Worm (Caenorhabditis elegans): ENCODE results near the gene srd-70.
A peak's percentile ranks its signal among the peaks of the same experiment; 100 is the strongest.

srd-70 gene

DNA sequence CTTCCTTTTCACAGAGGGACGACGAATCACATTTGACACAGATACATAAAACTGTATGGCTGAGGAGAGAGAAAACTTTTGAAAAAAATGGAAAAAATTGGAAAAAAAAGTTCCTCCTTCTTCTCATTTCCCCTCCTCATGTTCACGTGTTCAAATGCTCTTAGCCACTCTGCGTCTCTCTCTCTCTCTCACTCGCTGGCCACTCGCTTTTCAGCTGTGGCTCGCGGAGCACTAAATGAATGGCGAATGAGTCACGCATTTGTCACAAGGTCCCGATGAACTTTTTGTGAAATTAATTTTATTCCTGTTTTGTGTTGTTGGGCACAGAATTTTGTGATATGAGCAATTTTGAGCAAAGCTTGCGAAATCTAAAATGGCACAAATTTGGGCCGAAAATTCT, 36.1 kb upstream of the srd-70 start:
- TF ChIP-seq nhr-71 (tag; optimal IDR thresholded peaks at IDR 0.05) = peak; percentile 58
- peak in 1 of 3 experiments; percentile 12 for TF ChIP-seq ceh-82 (tag; optimal IDR thresholded peaks at IDR 0.05)
- 0 out of 2 replicates have a peak, but pooled peaks have one; percentile 12 for TF ChIP-seq nhr-19 (GFP tag; conservative IDR thresholded peaks at IDR 0.05)
- TF ChIP-seq lsy-2 (tag; optimal IDR thresholded peaks at IDR 0.05) = peak in 1 of 2 experiments; percentile 32
- TF ChIP-seq fos-1 (tag; optimal IDR thresholded peaks at IDR 0.05) = peak; percentile 5
- TF ChIP-seq pax-3 (tag; optimal IDR thresholded peaks at IDR 0.05) = peak; percentile 25
- no peak for TF ChIP-seq C34B4.2 (tag; optimal IDR thresholded peaks at IDR 0.05)
- no peak for TF ChIP-seq nhr-237 (tag; optimal IDR thresholded peaks at IDR 0.05)
- TF ChIP-seq snu-23 (GFP tag; optimal IDR thresholded peaks at IDR 0.05) = peak; percentile 16
- peak; percentile 26 for TF ChIP-seq mep-1 (tag; optimal IDR thresholded peaks at IDR 0.05)
- TF ChIP-seq isw-1 (GFP tag; IDR thresholded peaks at IDR 0.05) = no peak
- peak; percentile 17 for TF ChIP-seq dsc-1 (tag; optimal IDR thresholded peaks at IDR 0.05)
- no peak for TF ChIP-seq ets-5 (GFP tag; IDR thresholded peaks at IDR 0.05)
- peak; percentile 26 for TF ChIP-seq irx-1 (tag; optimal IDR thresholded peaks at IDR 0.05)
- TF ChIP-seq dpl-1 (GFP tag; optimal IDR thresholded peaks at IDR 0.05) = peak in 1 of 3 experiments; percentile 9
- peak; percentile 66 for TF ChIP-seq fkh-8 (tag; optimal IDR thresholded peaks at IDR 0.05)
- TF ChIP-seq nhr-11 (tag; optimal IDR thresholded peaks at IDR 0.05) = no peak
- TF ChIP-seq unc-86 (tag; optimal IDR thresholded peaks at IDR 0.05) = peak; percentile 54
- peak; percentile 21 for TF ChIP-seq swsn-7 (tag; optimal IDR thresholded peaks at IDR 0.05)
- peak in 1 of 2 experiments; percentile 35 for TF ChIP-seq efl-1 (optimal IDR thresholded peaks at IDR 0.05)
- peak; percentile 16 to 45 for TF ChIP-seq efl-1 (GFP tag; optimal IDR thresholded peaks at IDR 0.05 in 1 of 2)
- peak in 1 of 2 experiments; percentile 51 for TF ChIP-seq mdl-1 (tag; optimal IDR thresholded peaks at IDR 0.05)
- peak; percentile 19 for TF ChIP-seq skn-1 (tag; optimal IDR thresholded peaks at IDR 0.05)
- no peak for TF ChIP-seq nhr-90 (tag; optimal IDR thresholded peaks at IDR 0.05; ENCODE audit: poor library complexity)
- TF ChIP-seq alr-1 (tag; optimal IDR thresholded peaks at IDR 0.05; ENCODE audit: borderline replicate concordance) = no peak
- no peak for TF ChIP-seq mab-9 (GFP tag; IDR thresholded peaks at IDR 0.05)
- TF ChIP-seq lin-14 (GFP tag; optimal IDR thresholded peaks at IDR 0.05) = peak; percentile 83
- TF ChIP-seq hlh-17 (GFP tag; optimal IDR thresholded peaks at IDR 0.05; ENCODE audit: borderline replicate concordance) = no peak
- peak; percentile 44 for TF ChIP-seq nhr-47 (tag; optimal IDR thresholded peaks at IDR 0.05)

DNA sequence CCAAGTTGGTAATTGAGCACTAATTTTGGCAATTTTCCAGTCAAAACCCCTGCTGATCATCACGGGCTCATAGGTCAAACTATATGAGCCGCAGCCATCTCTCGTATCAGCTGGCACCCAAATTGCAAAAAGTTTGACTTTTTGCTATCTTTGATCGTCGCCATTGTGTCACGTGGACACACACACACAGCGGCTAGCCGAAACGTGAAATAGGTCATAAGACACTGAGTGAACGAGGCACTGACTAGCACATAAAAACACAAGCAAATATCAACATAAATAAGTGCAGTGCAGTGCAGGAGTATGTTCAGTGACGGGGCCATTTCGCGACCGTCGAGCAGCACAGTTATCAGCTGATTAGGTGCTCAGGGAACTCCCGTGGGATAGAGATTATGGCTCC, 35.1 kb upstream of the srd-70 start:
- TF ChIP-seq rnt-1 (tag; optimal IDR thresholded peaks at IDR 0.05) (peak; percentile 47), mdl-1 (tag; optimal IDR thresholded peaks at IDR 0.05) (peak in 1 of 2 experiments; percentile 98), ztf-4 (tag; optimal IDR thresholded peaks at IDR 0.05) (peak; percentile 62), mep-1 (tag; optimal IDR thresholded peaks at IDR 0.05) (peak; percentile 61), lin-15B (tag; optimal IDR thresholded peaks at IDR 0.05) (no peak), grh-1 (GFP tag; IDR thresholded peaks at IDR 0.05) (no peak), nhr-77 (tag; optimal IDR thresholded peaks at IDR 0.05) (no peak), unc-98 (GFP tag; IDR thresholded peaks at IDR 0.05) (no peak), irx-1 (tag; optimal IDR thresholded peaks at IDR 0.05) (peak; percentile 55), nhr-71 (tag; optimal IDR thresholded peaks at IDR 0.05) (peak; percentile 91), elt-3 (tag; optimal IDR thresholded peaks at IDR 0.05) (no peak), zip-4 (GFP tag; optimal IDR thresholded peaks at IDR 0.05) (peak; percentile 14), snu-23 (GFP tag; optimal IDR thresholded peaks at IDR 0.05) (peak; percentile 71), nhr-47 (tag; optimal IDR thresholded peaks at IDR 0.05) (peak; percentile 57), nhr-90 (tag; optimal IDR thresholded peaks at IDR 0.05; ENCODE audit: poor library complexity) (peak; percentile 63), jun-1 (tag; optimal IDR thresholded peaks at IDR 0.05) (peak; percentile 72), xbp-1 (tag; optimal IDR thresholded peaks at IDR 0.05) (peak; percentile 38), lsy-2 (tag; optimal IDR thresholded peaks at IDR 0.05) (peak; percentile 41 to 57), dsc-1 (tag; optimal IDR thresholded peaks at IDR 0.05) (no peak), nhr-19 (GFP tag; conservative IDR thresholded peaks at IDR 0.05) (peak; percentile 80), lin-14 (GFP tag; optimal IDR thresholded peaks at IDR 0.05) (peak; percentile 90), lin-13 (GFP tag; optimal IDR thresholded peaks at IDR 0.05) (peak; percentile 40), sup-37 (GFP tag; optimal IDR thresholded peaks at IDR 0.05) (no peak), fos-1 (tag; optimal IDR thresholded peaks at IDR 0.05) (peak; percentile 6), vab-15 (tag; optimal IDR thresholded peaks at IDR 0.05) (peak; percentile 42), unc-86 (tag; optimal IDR thresholded peaks at IDR 0.05) (no peak), snpc-4 (tag; optimal IDR thresholded peaks at IDR 0.05) (no peak), C16A3.4 (tag; optimal IDR thresholded peaks at IDR 0.05) (peak; percentile 72), lin-35 (GFP tag; optimal IDR thresholded peaks at IDR 0.05) (peak in 1 of 2 experiments; percentile 83), ama-1 (optimal IDR thresholded peaks at IDR 0.05) (peak; percentile 76), nhr-20 (tag; optimal IDR thresholded peaks at IDR 0.05) (peak; percentile 85), C04F5.9 (tag; optimal IDR thresholded peaks at IDR 0.05) (peak; percentile 18), blmp-1 (tag; optimal IDR thresholded peaks at IDR 0.05) (peak; percentile 38), sox-4 (tag; optimal IDR thresholded peaks at IDR 0.05) (peak; percentile 4)
